Worm (Caenorhabditis elegans) whole organism, L3 larva: ENCODE data around the gene F18A11.2.

ENCODE experiments used
- R02D3.7 ChIP-seq: fragments of 150-350 bp; optimal IDR thresholded peaks from 2 replicates; lab custom pipeline; 2014; ENCODE audit warnings: missing biosample characterization, missing genetic modification characterization
- aly-2 ChIP-seq: fragments of 150-350 bp; optimal IDR thresholded peaks from 2 replicates; lab custom pipeline; 2014; ENCODE audit warnings: missing biosample characterization, missing genetic modification characterization
- ama-1 ChIP-seq: fragments of 150-350 bp; optimal IDR thresholded peaks from 2 replicates; lab custom pipeline; 2018
- ceh-16 ChIP-seq: sonication (generic microtip); optimal IDR thresholded peaks from 2 replicates; lab custom pipeline; 2017; ENCODE audit warnings: missing biosample characterization, missing genetic modification characterization
- ceh-28 ChIP-seq: fragments of 150-350 bp; optimal IDR thresholded peaks from 2 replicates; lab custom pipeline; 2014; ENCODE audit warnings: missing biosample characterization, missing genetic modification reagents, missing genetic modification characterization
- ceh-82 ChIP-seq: fragments of 150-350 bp; optimal IDR thresholded peaks from 2 replicates; lab custom pipeline; 2014; ENCODE audit warnings: missing biosample characterization, missing genetic modification characterization
- daf-12 ChIP-seq: fragments of 150-350 bp; optimal IDR thresholded peaks from 2 replicates; lab custom pipeline; 2014; ENCODE audit warnings: missing biosample characterization, missing genetic modification reagents, missing genetic modification characterization
- egl-27 ChIP-seq: sonication (generic microtip); optimal IDR thresholded peaks from 4 replicates; lab custom pipeline; 2017; ENCODE audit warnings: missing biosample characterization, missing genetic modification reagents, missing genetic modification characterization
- egl-5 ChIP-seq: fragments of 150-350 bp; optimal IDR thresholded peaks from 2 replicates; lab custom pipeline; 2017; ENCODE audit warnings: missing biosample characterization, missing genetic modification reagents, missing genetic modification characterization, inconsistent platforms
- elt-2 ChIP-seq: sonication (generic microtip); optimal IDR thresholded peaks from 2 replicates; lab custom pipeline; 2016; ENCODE audit warnings: missing genetic modification reagents, mild to moderate bottlenecking, missing genetic modification characterization, missing compliant biosample characterization
- elt-3 ChIP-seq, 3 experiments: fragments of 150-350 bp in 1 of 3; sonication (generic microtip) in 2 of 3; optimal IDR thresholded peaks; 2 replicates in 2 of 3; 4 replicates in 1 of 3; lab custom pipeline; 2014 to 2017; ENCODE audit warnings: missing biosample characterization in 3 of 3, missing genetic modification characterization in 3 of 3
- eor-1 ChIP-seq, 2 experiments: fragments of 150-350 bp; optimal IDR thresholded peaks; 2 replicates each; lab custom pipeline; 2014 to 2018; ENCODE audit warnings: missing biosample characterization in 2 of 2, missing genetic modification characterization in 2 of 2
- fkh-10 ChIP-seq: sonication (generic microtip); optimal IDR thresholded peaks from 2 replicates; lab custom pipeline; 2017; ENCODE audit warnings: missing biosample characterization, missing genetic modification reagents, missing genetic modification characterization
- fkh-2 ChIP-seq: fragments of 150-350 bp; optimal IDR thresholded peaks from 2 replicates; lab custom pipeline; 2014; ENCODE audit warnings: missing biosample characterization, missing genetic modification reagents, missing genetic modification characterization
- hmg-11 ChIP-seq: sonication (generic microtip); optimal IDR thresholded peaks from 2 replicates; lab custom pipeline; 2016; ENCODE audit warnings: missing genetic modification characterization, missing compliant biosample characterization
- jun-1 ChIP-seq: fragments of 150-350 bp; optimal IDR thresholded peaks from 2 replicates; lab custom pipeline; 2014; ENCODE audit warnings: missing biosample characterization, missing genetic modification reagents, missing genetic modification characterization
- lin-39 ChIP-seq: fragments of 150-350 bp; optimal IDR thresholded peaks from 2 replicates; lab custom pipeline; 2018; ENCODE audit warnings: missing biosample characterization, missing genetic modification reagents, missing genetic modification characterization
- mdl-1 ChIP-seq: fragments of 150-350 bp; optimal IDR thresholded peaks from 2 replicates; lab custom pipeline; 2014; ENCODE audit warnings: missing biosample characterization, missing genetic modification characterization
- mml-1 ChIP-seq: fragments of 150-350 bp; sonication (generic microtip); optimal IDR thresholded peaks from 3 replicates; lab custom pipeline; 2014; ENCODE audit warnings: missing biosample characterization, missing genetic modification characterization
- nfya-1 ChIP-seq: sonication (generic microtip); optimal IDR thresholded peaks from 2 replicates; lab custom pipeline; 2017; ENCODE audit warnings: missing genetic modification characterization, mild to moderate bottlenecking, missing compliant biosample characterization, antibody characterized with exemption, moderate library complexity; ENCODE audit not compliant: insufficient read depth
- nhr-12 ChIP-seq: fragments of 150-350 bp; optimal IDR thresholded peaks from 2 replicates; lab custom pipeline; 2014; ENCODE audit warnings: missing biosample characterization, missing genetic modification characterization
- nhr-23 ChIP-seq: fragments of 150-350 bp; optimal IDR thresholded peaks from 2 replicates; lab custom pipeline; 2014; ENCODE audit warnings: missing biosample characterization, missing genetic modification reagents, missing genetic modification characterization
- nhr-237 ChIP-seq: fragments of 150-350 bp; optimal IDR thresholded peaks from 2 replicates; lab custom pipeline; 2014; ENCODE audit warnings: missing biosample characterization, missing genetic modification characterization
- nhr-25 ChIP-seq: sonication (generic microtip); optimal IDR thresholded peaks from 2 replicates; lab custom pipeline; 2017; ENCODE audit warnings: missing biosample characterization, missing genetic modification characterization
- nhr-43 ChIP-seq: sonication (generic microtip); optimal IDR thresholded peaks from 2 replicates; lab custom pipeline; 2016; ENCODE audit warnings: mild to moderate bottlenecking, missing genetic modification characterization, missing compliant biosample characterization; ENCODE audit not compliant: poor library complexity, severe bottlenecking
- nhr-77 ChIP-seq: fragments of 150-350 bp; optimal IDR thresholded peaks from 2 replicates; lab custom pipeline; 2014; ENCODE audit warnings: missing biosample characterization, missing genetic modification characterization
- pha-4 ChIP-seq: fragments of 150-350 bp; optimal IDR thresholded peaks from 2 replicates; lab custom pipeline; 2014; ENCODE audit warnings: missing biosample characterization, missing genetic modification reagents, missing genetic modification characterization
- pqm-1 ChIP-seq: fragments of 150-350 bp; optimal IDR thresholded peaks from 2 replicates; lab custom pipeline; 2017; ENCODE audit warnings: missing biosample characterization, missing genetic modification characterization, inconsistent platforms
- sea-2 ChIP-seq: fragments of 150-350 bp; sonication (generic microtip); optimal IDR thresholded peaks from 4 replicates; lab custom pipeline; 2014; ENCODE audit warnings: missing biosample characterization, missing genetic modification reagents, missing genetic modification characterization
- skn-1 ChIP-seq: fragments of 150-350 bp; optimal IDR thresholded peaks from 2 replicates; lab custom pipeline; 2014; ENCODE audit warnings: missing biosample characterization, missing genetic modification characterization
- unc-39 ChIP-seq: sonication (generic microtip); optimal IDR thresholded peaks from 4 replicates; lab custom pipeline; 2017; ENCODE audit warnings: missing biosample characterization, missing genetic modification characterization
- unc-62 ChIP-seq: fragments of 150-350 bp; sonication (generic microtip); optimal IDR thresholded peaks from 4 replicates; lab custom pipeline; 2014; ENCODE audit warnings: missing biosample characterization, missing genetic modification reagents, missing genetic modification characterization

Gene F18A11.2

DNA sequence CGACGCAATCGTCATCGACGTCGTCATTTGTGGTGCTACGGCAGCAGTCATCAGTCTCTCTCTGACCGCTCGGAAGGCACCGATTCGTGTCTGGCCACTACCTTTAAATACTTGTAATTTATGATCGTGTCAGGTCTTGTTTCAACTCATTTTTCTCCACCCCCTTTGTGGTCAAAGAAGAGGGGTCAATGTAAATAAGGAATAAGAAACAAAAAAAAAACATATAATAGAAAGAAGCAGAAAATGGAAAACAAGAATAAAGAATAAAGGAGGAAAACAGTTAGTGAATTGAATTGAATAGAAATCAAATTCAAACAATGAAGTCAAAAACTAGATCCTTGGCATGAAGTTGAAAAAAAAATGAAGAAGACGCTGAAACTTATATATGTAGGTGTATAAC, 30.7 kb upstream of the F18A11.2 start, which contains the start of gene Y38F1A.8:
TSS of gene Y38F1A.8 (minus strand) at position 101 of the 400 bp plus-strand sequence.
- TF ChIP-seq fkh-2 (tag; lab: Kevin White, UChicago) (no peak), pqm-1 (no peak), hmg-11 (no peak), daf-12 (tag; lab: Kevin White, UChicago) (no peak), jun-1 (tag; lab: Kevin White, UChicago) (no peak), lin-39 (tag; lab: Kevin White, UChicago) (no peak), aly-2 (tag; lab: Kevin White, UChicago) (no peak), mdl-1 (tag; lab: Kevin White, UChicago) (no peak), ceh-28 (no peak), nhr-237 (tag; lab: Kevin White, UChicago) (no peak), unc-62 (GFP tag; lab: Kevin White, UChicago) (no peak), ceh-16 (tag; lab: Kevin White, UChicago) (no peak), nhr-12 (tag; lab: Kevin White, UChicago) (no peak), skn-1 (tag; lab: Kevin White, UChicago) (no peak), elt-3 (tag; optimal IDR thresholded peaks at IDR 0.05; lab: Kevin White, UChicago) (no peak), unc-39 (tag; lab: Kevin White, UChicago) (no peak), R02D3.7 (tag; lab: Kevin White, UChicago) (no peak), nhr-25 (tag; lab: Kevin White, UChicago) (no peak), nhr-77 (tag; lab: Kevin White, UChicago) (no peak)

DNA sequence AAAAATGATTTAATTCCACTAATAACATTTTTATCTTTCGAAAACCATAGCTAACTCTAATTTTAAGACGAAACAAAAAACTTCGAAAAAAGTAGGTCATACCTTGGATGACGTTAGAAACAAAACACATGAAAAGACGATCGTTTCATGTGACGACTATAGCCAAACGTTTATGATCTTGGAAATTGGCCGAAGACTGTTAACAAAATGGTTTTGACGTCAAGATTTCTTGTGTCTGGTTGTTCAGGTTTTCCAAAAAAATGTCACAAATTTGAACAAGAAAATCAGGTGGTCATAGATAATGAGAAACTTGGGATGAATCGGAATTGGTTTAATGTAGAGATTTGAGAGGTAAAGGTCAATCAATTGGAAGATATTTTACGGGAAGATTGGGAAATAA, 28.3 kb upstream of the F18A11.2 start:
- TF ChIP-seq egl-5 (tag; lab: Kevin White, UChicago) (no peak), mml-1 (tag; lab: Kevin White, UChicago) (no peak), elt-2 (no peak), nfya-1 (no peak)

- TF ChIP-seq fkh-2 (tag; lab: Kevin White, UChicago) (no peak), pqm-1 (peak; percentile 69), fkh-10 (no peak), mml-1 (tag; lab: Kevin White, UChicago) (no peak), eor-1 (tag; optimal IDR thresholded peaks at IDR 0.05; lab: Kevin White, UChicago) (no peak), unc-62 (GFP tag; lab: Kevin White, UChicago) (no peak), nhr-43 (tag; lab: Kevin White, UChicago) (no peak), nhr-23 (tag; lab: Kevin White, UChicago) (peak; percentile 40), pha-4 (tag; lab: Kevin White, UChicago) (no peak), sea-2 (GFP tag; lab: Kevin White, UChicago) (no peak), nhr-25 (tag; lab: Kevin White, UChicago) (peak; percentile 62), elt-2 (peak; percentile 82), lin-39 (tag; lab: Kevin White, UChicago) (no peak), nhr-77 (tag; lab: Kevin White, UChicago) (no peak), ceh-82 (tag; lab: Kevin White, UChicago) (no peak), elt-3 (tag; optimal IDR thresholded peaks at IDR 0.05; lab: Kevin White, UChicago) (no peak)
Measured at ce11 chrII:13004160-13004871, 27.2 kb upstream of the F18A11.2 start.

ce11 chrII:13004872-13005252, 26.6 kb upstream of the F18A11.2 start:
- no peak for TF ChIP-seq pqm-1
- TF ChIP-seq ceh-28 = no peak
- TF ChIP-seq elt-2 = peak; percentile 45
- TF ChIP-seq pha-4 (tag; lab: Kevin White, UChicago) = peak; percentile 30
- TF ChIP-seq, all 47 proteins: peak for 2

DNA sequence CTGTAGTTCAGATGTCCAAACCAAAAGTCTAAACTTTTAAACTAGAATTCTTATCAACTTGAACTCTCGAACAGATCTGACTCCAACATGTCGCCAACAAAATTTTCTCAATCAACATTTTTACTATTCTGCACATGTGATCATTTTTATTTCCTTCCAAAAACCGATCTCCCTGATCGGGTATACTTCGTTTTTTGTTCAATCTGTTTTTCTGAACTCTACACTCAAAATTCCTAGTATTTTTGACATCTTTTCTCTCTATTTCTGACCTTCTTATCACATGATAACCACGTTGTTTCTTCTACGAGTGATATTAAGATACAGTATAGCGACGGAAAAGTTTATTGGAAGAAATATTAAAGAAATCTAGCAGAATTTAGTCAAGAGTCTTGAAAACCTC, 25.2 kb upstream of the F18A11.2 start:
- no peak for TF ChIP-seq R02D3.7 (tag; lab: Kevin White, UChicago)
- no peak for TF ChIP-seq ama-1 (lab: Kevin White, UChicago)
- peak; percentile 20 for TF ChIP-seq nhr-23 (tag; lab: Kevin White, UChicago)
- TF ChIP-seq egl-27 (tag; lab: Kevin White, UChicago) = no peak
- TF ChIP-seq elt-2 = peak; percentile 84
- TF ChIP-seq daf-12 (tag; lab: Kevin White, UChicago) = no peak
- TF ChIP-seq nhr-43 (tag; lab: Kevin White, UChicago) = peak; percentile 14
- peak; percentile 62 for TF ChIP-seq pqm-1
